Fruit fly (Drosophila melanogaster) whole organism, pupa: ENCODE results near the gene Aven.

Experiments used
- CG12605 ChIP-seq: fragments of 200-800 bp; sonication (Bioruptor generic); IDR thresholded peaks from 2 replicates; pipeline ENCODE4 v1.3.6; 2022; ENCODE audit warnings: missing biosample characterization, missing genetic modification characterization
- CG13204 ChIP-seq: fragments of 200-800 bp; sonication (Bioruptor generic); optimal IDR thresholded peaks from 2 replicates; lab custom pipeline; 2018; ENCODE audit warnings: missing biosample characterization, mild to moderate bottlenecking, missing genetic modification characterization, moderate library complexity
- CG32121 ChIP-seq: fragments of 200-800 bp; sonication (Bioruptor generic); IDR thresholded peaks from 2 replicates; pipeline ENCODE4 v1.3.6; 2022; ENCODE audit warnings: missing biosample characterization, missing genetic modification characterization
- CG4496 ChIP-seq: fragments of 200-800 bp; sonication (Bioruptor generic); IDR thresholded peaks from 3 replicates; pipeline ENCODE4 v1.3.6; 2022; ENCODE audit warnings: missing biosample characterization, missing genetic modification characterization
- Ets98B ChIP-seq: fragments of 200-800 bp; sonication (Bioruptor generic); IDR thresholded peaks from 2 replicates; pipeline ENCODE4 v1.3.6; 2022; ENCODE audit warnings: missing biosample characterization, missing genetic modification characterization
- Pif1A ChIP-seq: fragments of 200-800 bp; sonication (Bioruptor generic); optimal IDR thresholded peaks from 3 replicates; lab custom pipeline; 2016; ENCODE audit warnings: missing biosample characterization, missing genetic modification characterization
- Pif1B ChIP-seq: fragments of 200-800 bp; sonication (Bioruptor generic); optimal IDR thresholded peaks from 3 replicates; lab custom pipeline; 2016; ENCODE audit warnings: missing biosample characterization, missing genetic modification characterization
- fd96Ca ChIP-seq: fragments of 200-800 bp; sonication (Bioruptor generic); IDR thresholded peaks from 3 replicates; pipeline ENCODE4 v1.3.6; 2022; ENCODE audit warnings: missing biosample characterization, missing genetic modification characterization
- gl ChIP-seq: fragments of 200-800 bp; sonication (Bioruptor generic); optimal IDR thresholded peaks from 2 replicates; lab custom pipeline; 2018; ENCODE audit warnings: missing biosample characterization, mild to moderate bottlenecking, missing genetic modification characterization
- rn ChIP-seq: fragments of 200-800 bp; sonication (Bioruptor generic); IDR thresholded peaks from 2 replicates; pipeline ENCODE4 v1.3.6; 2022; ENCODE audit warnings: missing biosample characterization, missing genetic modification characterization

- no peak for TF ChIP-seq Pif1B (GFP tag; lab: Kevin White, UChicago)
- TF ChIP-seq CG32121 (GFP tag; lab: Robert Waterston, UW), result no peak
- TF ChIP-seq rn, result no peak
- TF ChIP-seq CG4496 (GFP tag; lab: Robert Waterston, UW), result no peak
- no peak for TF ChIP-seq CG13204
- TF ChIP-seq gl, result no peak
- no peak for TF ChIP-seq CG12605
- TF ChIP-seq Pif1A (GFP tag; lab: Kevin White, UChicago), result no peak
- no peak for TF ChIP-seq fd96Ca (GFP tag; lab: Robert Waterston, UW)
- TF ChIP-seq Ets98B, result no peak
Observed at dm6 chrX:12645361-12645760, 15.9 kb upstream of the Aven start.
